Fruit fly (Drosophila melanogaster): ENCODE results near the gene ko.

Gene ko

DNA sequence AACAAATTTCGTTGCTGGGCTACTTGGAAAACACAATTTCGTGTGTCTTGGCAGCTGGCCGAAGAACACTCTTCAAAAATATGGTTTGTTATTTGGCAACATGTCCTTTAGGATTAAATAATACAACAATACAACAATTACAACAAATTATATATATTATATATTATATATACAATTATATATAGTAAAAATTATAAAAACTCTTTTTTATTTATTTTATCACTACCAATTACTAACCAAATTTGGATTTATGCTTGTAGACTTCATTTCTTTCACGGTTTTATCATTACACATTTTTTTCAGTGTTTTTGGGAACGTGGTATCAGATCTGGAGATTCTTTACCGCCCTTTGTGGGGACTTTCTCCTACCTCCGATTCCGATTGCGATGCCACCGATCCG lies 22.5 kb downstream of the ko start (continued):
- TF ChIP-seq CG11902 (GFP tag; optimal IDR thresholded peaks at IDR 0.05) (peak; percentile 3), Blimp-1 (GFP tag; optimal IDR thresholded peaks at IDR 0.05) (peak; percentile 70), Hr4 (GFP tag; optimal IDR thresholded peaks at IDR 0.05) (no peak), achi (GFP tag; optimal IDR thresholded peaks at IDR 0.05) (peak; percentile 61), fd85E (GFP tag; optimal IDR thresholded peaks at IDR 0.05) (no peak), dsx (GFP tag; optimal IDR thresholded peaks at IDR 0.05; ENCODE audit: poor library complexity, severe bottlenecking) (peak; percentile 17), Eip75B (GFP tag; optimal IDR thresholded peaks at IDR 0.05) (no peak), CG7368 (GFP tag; optimal IDR thresholded peaks at IDR 0.05) (no peak), CG6854 (GFP tag; optimal IDR thresholded peaks at IDR 0.05) (peak; percentile 40), fd59A (GFP tag; optimal IDR thresholded peaks at IDR 0.05) (no peak), net (GFP tag; optimal IDR thresholded peaks at IDR 0.05) (no peak), CG16779 (tag; optimal IDR thresholded peaks at IDR 0.05) (no peak), CG4318 (GFP tag; optimal IDR thresholded peaks at IDR 0.05) (no peak), Ets96B (tag; optimal IDR thresholded peaks at IDR 0.05) (peak; percentile 19), CG32006 (GFP tag; optimal IDR thresholded peaks at IDR 0.05) (peak; percentile 40)

DNA sequence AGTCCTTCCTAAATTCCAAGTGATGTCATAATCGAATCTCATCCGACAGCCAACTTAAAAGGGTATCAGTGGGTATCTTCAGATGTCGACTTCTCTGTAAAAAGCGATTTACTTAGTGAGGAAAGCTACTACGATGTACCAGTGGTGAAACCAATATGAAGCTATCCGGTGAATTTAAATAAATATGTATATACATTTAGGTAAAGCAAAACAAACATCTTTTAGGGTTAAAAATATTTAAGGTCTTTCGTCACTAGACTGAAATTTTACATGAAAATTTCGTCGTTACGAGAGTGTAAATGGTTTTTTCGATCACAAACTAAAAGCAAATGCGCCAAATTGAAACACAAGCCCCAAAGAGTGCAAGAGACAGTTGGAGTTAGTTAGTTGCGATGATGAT lies 24.1 kb downstream of the ko start:
- TF ChIP-seq Hr38 (GFP tag; optimal IDR thresholded peaks at IDR 0.05) (no peak), CG34406 (GFP tag; optimal IDR thresholded peaks at IDR 0.05) (peak; percentile 8), vri (GFP tag; optimal IDR thresholded peaks at IDR 0.05) (no peak), CG16779 (tag; optimal IDR thresholded peaks at IDR 0.05) (no peak), CG6792 (GFP tag; optimal IDR thresholded peaks at IDR 0.05) (no peak), CG11762 (GFP tag; optimal IDR thresholded peaks at IDR 0.05; ENCODE audit: insufficient read depth) (no peak), acj6 (GFP tag; optimal IDR thresholded peaks at IDR 0.05) (no peak), dsx (GFP tag; optimal IDR thresholded peaks at IDR 0.05; ENCODE audit: poor library complexity, severe bottlenecking) (no peak), CG6276 (GFP tag; optimal IDR thresholded peaks at IDR 0.05) (no peak), CG6163 (GFP tag; IDR thresholded peaks at IDR 0.05) (no peak), Gug (GFP tag; IDR thresholded peaks at IDR 0.05) (peak; percentile 40; the same call in 1 of the 2 replicates), Eip78C (GFP tag) (peak; percentile 51), topi (GFP tag; optimal IDR thresholded peaks at IDR 0.05) (no peak), CG8119 (GFP tag; IDR thresholded peaks at IDR 0.05) (0 out of 3 replicates have a peak, but pooled peaks have one; percentile 19), Eip75B (GFP tag; optimal IDR thresholded peaks at IDR 0.05) (peak; percentile 8), CG4318 (GFP tag; optimal IDR thresholded peaks at IDR 0.05) (no peak), svp (GFP tag) (peak; percentile 47), spab (GFP tag; optimal IDR thresholded peaks at IDR 0.05) (no peak), Sox102F (GFP tag; optimal IDR thresholded peaks at IDR 0.05) (peak; percentile 24), achi (GFP tag; optimal IDR thresholded peaks at IDR 0.05) (peak; percentile 4), lz (GFP tag; optimal IDR thresholded peaks at IDR 0.05) (peak; percentile 39), Hr39 (GFP tag; optimal IDR thresholded peaks at IDR 0.05) (peak; percentile 15), fd85E (GFP tag; optimal IDR thresholded peaks at IDR 0.05) (no peak), CG9139 (GFP tag; optimal IDR thresholded peaks at IDR 0.05) (no peak), Smox (GFP tag; optimal IDR thresholded peaks at IDR 0.05) (no peak), CG31627 (GFP tag; optimal IDR thresholded peaks at IDR 0.05) (peak; percentile 18), CG6808 (GFP tag; optimal IDR thresholded peaks at IDR 0.05) (no peak), Lpt (GFP tag; optimal IDR thresholded peaks at IDR 0.05) (no peak), salr (GFP tag; optimal IDR thresholded peaks at IDR 0.05) (no peak), eg (GFP tag; IDR thresholded peaks at IDR 0.05) (0 out of 3 replicates have a peak, but pooled peaks have one; percentile 32), CG8632 (GFP tag; optimal IDR thresholded peaks at IDR 0.05) (no peak), CG8319 (GFP tag; optimal IDR thresholded peaks at IDR 0.05) (no peak), Sox14 (GFP tag; optimal IDR thresholded peaks at IDR 0.05) (no peak), Met (GFP tag; optimal IDR thresholded peaks at IDR 0.05) (peak; percentile 46), pdm3 (GFP tag; optimal IDR thresholded peaks at IDR 0.05) (peak; percentile 31), CG32006 (GFP tag; optimal IDR thresholded peaks at IDR 0.05) (peak; percentile 51), CG6854 (GFP tag; optimal IDR thresholded peaks at IDR 0.05) (no peak), Sox15 (GFP tag; optimal IDR thresholded peaks at IDR 0.05) (no peak), CG10669 (GFP tag; optimal IDR thresholded peaks at IDR 0.05) (no peak), CG3032 (tag; optimal IDR thresholded peaks at IDR 0.05) (no peak), Ets96B (tag; optimal IDR thresholded peaks at IDR 0.05) (no peak), CG11902 (GFP tag; optimal IDR thresholded peaks at IDR 0.05) (no peak), CG10631 (GFP tag; optimal IDR thresholded peaks at IDR 0.05) (peak; percentile 17), ss (GFP tag; optimal IDR thresholded peaks at IDR 0.05) (no peak)
